Worm (Caenorhabditis elegans) whole organism, young adult: ENCODE data around the gene rme-2.
"Not testable (repeated sequence)": the region's sequence is repeated elsewhere in the genome, so short reads cannot be mapped to it uniquely, and the experiment has no call there.

Experiments used
- B0019.2 ChIP-seq: fragments of 200-800 bp; sonication (Bioruptor generic); conservative IDR thresholded peaks from 2 replicates; pipeline ENCODE4 v1.3.6; 2022; ENCODE audit warnings: missing genetic modification reagents, missing genetic modification characterization, missing compliant biosample characterization
- B0336.3 ChIP-seq: fragments of 200-800 bp; sonication (Bioruptor generic); IDR thresholded peaks from 2 replicates; pipeline ENCODE4 v1.3.6; 2022; ENCODE audit warnings: missing genetic modification characterization, missing compliant biosample characterization
- C06A6.2 ChIP-seq: fragments of 200-800 bp; sonication (Bioruptor generic); conservative IDR thresholded peaks from 2 replicates; pipeline ENCODE4 v1.3.6; 2022; ENCODE audit warnings: missing genetic modification characterization, missing compliant biosample characterization
- C17E4.6 ChIP-seq: fragments of 200-800 bp; sonication (Bioruptor generic); IDR thresholded peaks from 2 replicates; pipeline ENCODE4 v1.3.6; 2022; ENCODE audit warnings: missing genetic modification reagents, missing genetic modification characterization, missing compliant biosample characterization
- F23B12.7 ChIP-seq: sonication (generic microtip); optimal IDR thresholded peaks from 2 replicates; lab custom pipeline; 2017; ENCODE audit warnings: missing genetic modification characterization, mild to moderate bottlenecking, missing compliant biosample characterization, antibody characterized with exemption, moderate library complexity; ENCODE audit not compliant: insufficient read depth
- F33H1.4 ChIP-seq: fragments of 200-800 bp; sonication (Bioruptor generic); IDR thresholded peaks from 2 replicates; pipeline ENCODE4 v1.3.6; 2022; ENCODE audit warnings: missing genetic modification reagents, missing genetic modification characterization, missing compliant biosample characterization
- F52B5.7 ChIP-seq: sonication (generic microtip); optimal IDR thresholded peaks from 2 replicates; lab custom pipeline; 2016; ENCODE audit warnings: mild to moderate bottlenecking, missing genetic modification characterization, missing compliant biosample characterization
- F55B11.4 ChIP-seq: sonication (generic microtip); optimal IDR thresholded peaks from 2 replicates; lab custom pipeline; 2016; ENCODE audit warnings: missing compliant biosample characterization, missing genetic modification characterization, borderline replicate concordance; ENCODE audit not compliant: insufficient read depth
- ZK185.1 ChIP-seq: sonication (generic microtip); optimal IDR thresholded peaks from 2 replicates; lab custom pipeline; 2016; ENCODE audit warnings: mild to moderate bottlenecking, missing genetic modification characterization, missing compliant biosample characterization; ENCODE audit not compliant: poor library complexity, severe bottlenecking
- akir-1 ChIP-seq: fragments of 200-800 bp; sonication (Bioruptor generic); optimal IDR thresholded peaks from 2 replicates; lab custom pipeline; 2018; ENCODE audit warnings: mild to moderate bottlenecking, missing genetic modification characterization, moderate library complexity, missing compliant biosample characterization
- ama-1 ChIP-seq, 3 experiments: fragments of 150-350 bp in 1 of 3; sonication (generic microtip) in 2 of 3; optimal IDR thresholded peaks; 2 replicates each; lab custom pipeline; 2014 to 2018; ENCODE audit warnings: missing biosample characterization in 2 of 3, missing genetic modification characterization in 2 of 3, missing genetic modification reagents in 2 of 3
- aptf-3 ChIP-seq: fragments of 200-800 bp; sonication (Bioruptor generic); IDR thresholded peaks from 2 replicates; pipeline ENCODE4 v1.3.6; 2022; ENCODE audit warnings: missing genetic modification characterization, missing compliant biosample characterization
- athp-1 ChIP-seq: sonication (generic microtip); optimal IDR thresholded peaks from 2 replicates; lab custom pipeline; 2017; ENCODE audit warnings: mild to moderate bottlenecking, missing genetic modification characterization, missing compliant biosample characterization
- attf-5 ChIP-seq: fragments of 200-800 bp; sonication (Bioruptor generic); optimal IDR thresholded peaks from 2 replicates; lab custom pipeline; 2018; ENCODE audit warnings: mild to moderate bottlenecking, missing genetic modification characterization, missing compliant biosample characterization
- ccch-3 ChIP-seq: fragments of 200-800 bp; sonication (Bioruptor generic); optimal IDR thresholded peaks from 2 replicates; lab custom pipeline; 2018; ENCODE audit warnings: mild to moderate bottlenecking, missing genetic modification characterization, missing compliant biosample characterization
- cebp-2 ChIP-seq: fragments of 200-800 bp; sonication (Bioruptor generic); IDR thresholded peaks from 2 replicates; pipeline ENCODE4 v1.3.6; 2022; ENCODE audit warnings: missing genetic modification characterization, missing compliant biosample characterization
- ceh-100 ChIP-seq: fragments of 200-800 bp; sonication (Bioruptor generic); IDR thresholded peaks from 2 replicates; pipeline ENCODE4 v1.3.6; 2022; ENCODE audit warnings: missing genetic modification reagents, missing genetic modification characterization, missing compliant biosample characterization
- ceh-27 ChIP-seq: fragments of 200-800 bp; sonication (Bioruptor generic); optimal IDR thresholded peaks from 2 replicates; lab custom pipeline; 2018; ENCODE audit warnings: mild to moderate bottlenecking, missing genetic modification characterization, moderate library complexity, missing compliant biosample characterization
- ceh-40 ChIP-seq: fragments of 200-800 bp; sonication (Bioruptor generic); IDR thresholded peaks from 2 replicates; pipeline ENCODE4 v1.3.6; 2022; ENCODE audit warnings: missing genetic modification characterization, missing compliant biosample characterization
- ceh-79 ChIP-seq: sonication (generic microtip); optimal IDR thresholded peaks from 2 replicates; lab custom pipeline; 2017; ENCODE audit warnings: mild to moderate bottlenecking, missing genetic modification characterization, missing compliant biosample characterization
- dpff-1 ChIP-seq: sonication (generic microtip); optimal IDR thresholded peaks from 2 replicates; lab custom pipeline; 2017; ENCODE audit warnings: mild to moderate bottlenecking, missing genetic modification characterization, missing compliant biosample characterization
- efl-1 ChIP-seq: fragments of 150-350 bp; optimal IDR thresholded peaks from 2 replicates; lab custom pipeline; 2014; ENCODE audit warnings: missing biosample characterization, missing genetic modification reagents, missing genetic modification characterization
- hlh-26 ChIP-seq: fragments of 200-800 bp; sonication (Bioruptor generic); conservative IDR thresholded peaks from 2 replicates; pipeline ENCODE4 v1.3.6; 2022; ENCODE audit warnings: missing genetic modification reagents, missing genetic modification characterization, missing compliant biosample characterization
- lin-26 ChIP-seq: fragments of 200-800 bp; sonication (Bioruptor generic); IDR thresholded peaks from 2 replicates; pipeline ENCODE4 v1.3.6; 2022; ENCODE audit warnings: missing genetic modification reagents, missing genetic modification characterization, missing compliant biosample characterization
- lin-35 ChIP-seq, 3 experiments: fragments of 150-350 bp in 2 of 3; sonication (generic microtip) in 1 of 3; optimal IDR thresholded peaks; 2 replicates each; lab custom pipeline; 2014 to 2018; ENCODE audit warnings: missing biosample characterization in 3 of 3, missing genetic modification characterization in 3 of 3, missing genetic modification reagents in 3 of 3
- lin-40 ChIP-seq: sonication (generic microtip); optimal IDR thresholded peaks from 2 replicates; lab custom pipeline; 2016; ENCODE audit warnings: missing genetic modification characterization, mild to moderate bottlenecking, missing compliant biosample characterization, missing genotype, missing genetic modification reagents
- lsl-1 ChIP-seq: fragments of 200-800 bp; sonication (Bioruptor generic); optimal IDR thresholded peaks from 2 replicates; lab custom pipeline; 2018; ENCODE audit warnings: mild to moderate bottlenecking, missing genetic modification characterization, moderate library complexity, missing compliant biosample characterization
- madf-10 ChIP-seq: sonication (generic microtip); optimal IDR thresholded peaks from 2 replicates; lab custom pipeline; 2016; ENCODE audit warnings: mild to moderate bottlenecking, missing genetic modification characterization, missing compliant biosample characterization
- madf-6 ChIP-seq: fragments of 200-800 bp; sonication (Bioruptor generic); IDR thresholded peaks from 2 replicates; pipeline ENCODE4 v1.3.6; 2022; ENCODE audit warnings: missing genetic modification reagents, missing genetic modification characterization, missing compliant biosample characterization
- mcd-1 ChIP-seq: fragments of 200-800 bp; sonication (Bioruptor generic); IDR thresholded peaks from 2 replicates; pipeline ENCODE4 v1.3.6; 2022; ENCODE audit warnings: missing genetic modification reagents, missing genetic modification characterization, missing compliant biosample characterization
- mel-28 ChIP-seq: sonication (generic microtip); optimal IDR thresholded peaks from 2 replicates; lab custom pipeline; 2016; ENCODE audit warnings: borderline replicate concordance, mild to moderate bottlenecking, missing genetic modification characterization, missing compliant biosample characterization
- mes-4 ChIP-seq: sonication (generic microtip); optimal IDR thresholded peaks from 2 replicates; lab custom pipeline; 2016; ENCODE audit warnings: missing genotype, missing genetic modification characterization, missing compliant biosample characterization
- nhr-179 ChIP-seq: sonication (generic microtip); optimal IDR thresholded peaks from 2 replicates; lab custom pipeline; 2016; ENCODE audit warnings: mild to moderate bottlenecking, missing genetic modification characterization, missing compliant biosample characterization
- nhr-80 ChIP-seq: sonication (generic microtip); optimal IDR thresholded peaks from 2 replicates; lab custom pipeline; 2016; ENCODE audit warnings: missing genetic modification characterization, missing compliant biosample characterization
- rcor-1 ChIP-seq: fragments of 200-800 bp; sonication (Bioruptor generic); IDR thresholded peaks from 2 replicates; pipeline ENCODE4 v1.3.6; 2022; ENCODE audit warnings: missing genetic modification reagents, missing genetic modification characterization, missing compliant biosample characterization
- snpc-1.1 ChIP-seq: sonication (generic microtip); optimal IDR thresholded peaks from 2 replicates; lab custom pipeline; 2017; ENCODE audit warnings: missing genetic modification characterization, mild to moderate bottlenecking, missing compliant biosample characterization, antibody characterized with exemption, moderate library complexity, missing genotype, missing genetic modification reagents; ENCODE audit not compliant: insufficient read depth
- xnd-1 ChIP-seq: sonication (generic microtip); optimal IDR thresholded peaks from 2 replicates; lab custom pipeline; 2016; ENCODE audit warnings: missing genotype, missing genetic modification reagents, missing genetic modification characterization, missing compliant biosample characterization
- zfh-2 ChIP-seq: fragments of 200-800 bp; sonication (Bioruptor generic); conservative IDR thresholded peaks from 2 replicates; pipeline ENCODE4 v1.3.6; 2022; ENCODE audit warnings: missing genetic modification reagents, missing genetic modification characterization, missing compliant biosample characterization
- ztf-18 ChIP-seq: sonication (generic microtip); optimal IDR thresholded peaks from 2 replicates; lab custom pipeline; 2016; ENCODE audit warnings: missing genotype, mild to moderate bottlenecking, missing genetic modification characterization, missing compliant biosample characterization
- ztf-22 ChIP-seq: fragments of 200-800 bp; sonication (Bioruptor generic); optimal IDR thresholded peaks from 2 replicates; lab custom pipeline; 2018; ENCODE audit warnings: mild to moderate bottlenecking, missing genetic modification characterization, moderate library complexity, missing compliant biosample characterization
- ztf-26 ChIP-seq: sonication (generic microtip); optimal IDR thresholded peaks from 2 replicates; lab custom pipeline; 2017; ENCODE audit warnings: missing genetic modification characterization, missing compliant biosample characterization
- ztf-28 ChIP-seq: fragments of 200-800 bp; sonication (Bioruptor generic); IDR thresholded peaks from 2 replicates; pipeline ENCODE4 v1.3.6; 2022; ENCODE audit warnings: missing genetic modification reagents, missing genetic modification characterization, missing compliant biosample characterization

Gene rme-2

ce11 chrIV:5455999-5456398 lies 13.8 kb upstream of the rme-2 start, which contains the start of gene Y4C6A.3:
Gene Y4C6A.3, minus strand, starts transcription at chrIV:5456099.
- TF ChIP-seq C17E4.6, B0019.2, cebp-2 (GFP tag; lab: Robert Waterston, UW): not testable (repeated sequence)

ce11 chrIV:5462820-5463219 lies 7.0 kb upstream of the rme-2 start:
- TF ChIP-seq F23B12.7 (tag; lab: Kevin White, UChicago), result no peak

- not testable (repeated sequence) for TF ChIP-seq ztf-18 (tag; lab: Kevin White, UChicago); madf-6 (GFP tag; lab: Robert Waterston, UW); efl-1
- TF ChIP-seq, all 124 proteins: peak for 0; not testable (repeated sequence) for 124
Measured at ce11 chrIV:5464403-5464802, 5.4 kb upstream of the rme-2 start, which contains the start of gene Y52D5A.2. Gene Y52D5A.2, minus strand, starts transcription at chrIV:5464503.

ce11 chrIV:5473098-5473497 lies 3.3 kb downstream of the rme-2 start:
- TF ChIP-seq rcor-1 (GFP tag; lab: Robert Waterston, UW), result peak; percentile 23; the same call in 1 of the 2 replicates
- TF ChIP-seq ceh-79 (tag; lab: Kevin White, UChicago), result no peak
- TF ChIP-seq ztf-26 (tag; lab: Kevin White, UChicago), result no peak
- no peak for TF ChIP-seq mes-4 (tag; lab: Kevin White, UChicago)
- no peak for TF ChIP-seq mel-28 (tag; lab: Kevin White, UChicago)
- TF ChIP-seq attf-5 (GFP tag; lab: Kevin White, UChicago), result no peak
- TF ChIP-seq C06A6.2 (GFP tag; lab: Robert Waterston, UW), result no peak
- TF ChIP-seq ceh-100 (GFP tag; lab: Robert Waterston, UW), result no peak
- TF ChIP-seq lin-40, result no peak
- no peak for TF ChIP-seq lin-26 (GFP tag; lab: Robert Waterston, UW)
- no peak for TF ChIP-seq akir-1 (GFP tag; lab: Kevin White, UChicago)
- no peak for TF ChIP-seq ztf-22 (GFP tag; lab: Kevin White, UChicago)
- peak; percentile 33 for TF ChIP-seq xnd-1
- no peak for TF ChIP-seq F55B11.4
- TF ChIP-seq mcd-1 (GFP tag; lab: Robert Waterston, UW), result no peak
- no peak for TF ChIP-seq athp-1
- TF ChIP-seq ceh-27 (GFP tag; lab: Kevin White, UChicago), result no peak
- no peak for TF ChIP-seq F52B5.7 (tag; lab: Kevin White, UChicago)
- no peak for TF ChIP-seq ZK185.1 (tag; lab: Kevin White, UChicago)
- no peak for TF ChIP-seq nhr-179 (tag; lab: Kevin White, UChicago)
- TF ChIP-seq ztf-28 (GFP tag; lab: Robert Waterston, UW), result no peak
- TF ChIP-seq dpff-1, result no peak
- TF ChIP-seq snpc-1.1 (tag; lab: Kevin White, UChicago), result peak; percentile 28
- TF ChIP-seq ceh-40 (GFP tag; lab: Robert Waterston, UW), result no peak
- TF ChIP-seq madf-10 (tag; lab: Kevin White, UChicago), result no peak
- no peak for TF ChIP-seq aptf-3 (GFP tag; lab: Robert Waterston, UW)
- TF ChIP-seq C17E4.6 (GFP tag; lab: Robert Waterston, UW), result peak; percentile 67; the same call in 1 of the 2 replicates
- 0 out of 2 replicates have a peak, but pooled peaks have one; percentile 32 for TF ChIP-seq B0336.3 (GFP tag; lab: Robert Waterston, UW)
- no peak for TF ChIP-seq nhr-80
- TF ChIP-seq hlh-26 (GFP tag; lab: Robert Waterston, UW), result no peak
- no peak for TF ChIP-seq ztf-18 (tag; lab: Kevin White, UChicago)
- TF ChIP-seq F33H1.4 (GFP tag; lab: Robert Waterston, UW), result peak; percentile 55
- no peak for TF ChIP-seq zfh-2 (GFP tag; lab: Robert Waterston, UW)
- TF ChIP-seq lin-35 (GFP tag; optimal IDR thresholded peaks at IDR 0.05; lab: Kevin White, UChicago), result peak in 1 of 3 experiments; percentile 42
- TF ChIP-seq ccch-3, result no peak
- TF ChIP-seq ama-1 (optimal IDR thresholded peaks at IDR 0.05; lab: Kevin White, UChicago), result no peak
- peak in 1 of 2 experiments; percentile 64 for TF ChIP-seq ama-1 (GFP tag; optimal IDR thresholded peaks at IDR 0.05; lab: Kevin White, UChicago)
- TF ChIP-seq lsl-1 (GFP tag; lab: Kevin White, UChicago), result peak; percentile 26
